Worm (Caenorhabditis elegans): ENCODE results near the gene cwf-19L2.

DNA sequence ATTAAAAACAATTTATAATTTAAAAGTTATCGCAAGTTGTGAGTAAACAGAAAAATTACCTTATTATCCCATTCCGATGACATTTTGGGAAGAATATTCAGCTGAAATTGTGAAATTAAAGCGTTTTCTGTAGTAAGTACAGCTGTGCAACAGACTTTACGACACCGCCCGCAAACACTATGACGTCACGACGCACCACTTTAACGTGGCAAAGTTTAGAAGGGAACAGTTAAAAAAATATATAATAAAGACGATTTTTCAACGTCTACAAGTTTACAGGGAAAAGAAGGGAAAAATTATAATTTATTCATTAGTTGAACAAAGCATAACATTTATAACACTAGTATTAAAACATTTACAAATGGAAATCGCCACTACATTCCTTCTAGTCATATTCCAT, 60.4 kb downstream of the cwf-19L2 start, which contains the start of gene F08F8.9:
- TF ChIP-seq ceh-13 (GFP tag; optimal IDR thresholded peaks at IDR 0.05) (no peak), scrt-1 (GFP tag; IDR thresholded peaks at IDR 0.05) (no peak), flt-1 (GFP tag; IDR thresholded peaks at IDR 0.05) (no peak), hmbx-1 (tag; optimal IDR thresholded peaks at IDR 0.05) (no peak), ama-1 (optimal IDR thresholded peaks at IDR 0.05) (no peak), hmg-4 (GFP tag; optimal IDR thresholded peaks at IDR 0.05) (no peak), F13C5.2 (tag; optimal IDR thresholded peaks at IDR 0.05) (no peak), tbx-37 (GFP tag; conservative IDR thresholded peaks at IDR 0.05) (no peak), ets-7 (tag; optimal IDR thresholded peaks at IDR 0.05) (no peak)

Measured in whole organism, early embryonic.